Worm (Caenorhabditis elegans) whole organism, late embryonic: Measurements from ENCODE around the gene Y105C5A.15.
A peak's percentile ranks its signal among the peaks of the same experiment; 100 is the strongest.
"Not testable (repeated sequence)": the region's sequence is repeated elsewhere in the genome, so short reads cannot be mapped to it uniquely, and the experiment has no call there.

Experiments
- C08G9.2 ChIP-seq: sonication (generic microtip); optimal IDR thresholded peaks from 2 replicates; lab custom pipeline; 2016; ENCODE audit warnings: mild to moderate bottlenecking, missing genetic modification characterization, moderate library complexity, missing compliant biosample characterization
- F13H6.1 ChIP-seq: sonication (generic microtip); optimal IDR thresholded peaks from 2 replicates; lab custom pipeline; 2016; ENCODE audit warnings: missing genetic modification characterization, missing compliant biosample characterization
- T23F11.4 ChIP-seq: fragments of 200-800 bp; sonication (Bioruptor generic); optimal IDR thresholded peaks from 2 replicates; lab custom pipeline; 2018; ENCODE audit warnings: mild to moderate bottlenecking, missing genetic modification characterization, missing compliant biosample characterization
- Y22D7AL.16 ChIP-seq: sonication (generic microtip); optimal IDR thresholded peaks from 2 replicates; lab custom pipeline; 2016; ENCODE audit warnings: missing genetic modification characterization, missing compliant biosample characterization
- ama-1 ChIP-seq: fragments of 150-350 bp; optimal IDR thresholded peaks from 2 replicates; lab custom pipeline; 2014
- ceh-14 ChIP-seq: sonication (generic microtip); optimal IDR thresholded peaks from 2 replicates; lab custom pipeline; 2016; ENCODE audit warnings: missing genotype, missing genetic modification characterization, missing compliant biosample characterization
- ceh-18 ChIP-seq: sonication (generic microtip); optimal IDR thresholded peaks from 2 replicates; lab custom pipeline; 2016; ENCODE audit warnings: missing genetic modification characterization, missing compliant biosample characterization
- ceh-19 ChIP-seq: fragments of 200-800 bp; sonication (Bioruptor generic); optimal IDR thresholded peaks from 2 replicates; lab custom pipeline; 2018; ENCODE audit warnings: mild to moderate bottlenecking, missing genetic modification characterization, missing compliant biosample characterization
- ceh-22 ChIP-seq: sonication (generic microtip); optimal IDR thresholded peaks from 2 replicates; lab custom pipeline; 2017; ENCODE audit warnings: missing biosample characterization, missing genetic modification characterization
- ceh-24 ChIP-seq: sonication (generic microtip); optimal IDR thresholded peaks from 2 replicates; lab custom pipeline; 2016; ENCODE audit warnings: mild to moderate bottlenecking, missing genetic modification characterization, missing compliant biosample characterization
- ceh-30 ChIP-seq: fragments of 150-350 bp; optimal IDR thresholded peaks from 2 replicates; lab custom pipeline; 2014; ENCODE audit warnings: missing biosample characterization, missing genetic modification characterization
- ceh-31 ChIP-seq: sonication (generic microtip); optimal IDR thresholded peaks from 2 replicates; lab custom pipeline; 2016; ENCODE audit warnings: missing genetic modification characterization, missing compliant biosample characterization
- ceh-34 ChIP-seq: sonication (generic microtip); optimal IDR thresholded peaks from 2 replicates; lab custom pipeline; 2016; ENCODE audit warnings: mild to moderate bottlenecking, missing genetic modification characterization, missing compliant biosample characterization
- ceh-45 ChIP-seq: fragments of 200-800 bp; sonication (Bioruptor generic); IDR thresholded peaks from 2 replicates; pipeline ENCODE4 v1.3.6; 2022; ENCODE audit warnings: missing genetic modification reagents, missing genetic modification characterization, missing compliant biosample characterization
- ceh-48 ChIP-seq: sonication (generic microtip); optimal IDR thresholded peaks from 2 replicates; lab custom pipeline; 2016; ENCODE audit warnings: missing genetic modification characterization, inconsistent platforms, missing compliant biosample characterization
- che-1 ChIP-seq: sonication (generic microtip); optimal IDR thresholded peaks from 2 replicates; lab custom pipeline; 2016; ENCODE audit warnings: mild to moderate bottlenecking, missing genetic modification characterization, missing compliant biosample characterization
- dmd-4 ChIP-seq: sonication (generic microtip); optimal IDR thresholded peaks from 2 replicates; lab custom pipeline; 2016; ENCODE audit warnings: borderline replicate concordance, missing genetic modification characterization, missing compliant biosample characterization
- dve-1 ChIP-seq: sonication (generic microtip); optimal IDR thresholded peaks from 2 replicates; lab custom pipeline; 2017; ENCODE audit warnings: antibody characterized with exemption, mild to moderate bottlenecking, missing genetic modification characterization, missing compliant biosample characterization
- ets-4 ChIP-seq: sonication (generic microtip); optimal IDR thresholded peaks from 2 replicates; lab custom pipeline; 2016; ENCODE audit warnings: missing genetic modification characterization, missing compliant biosample characterization
- fkh-10 ChIP-seq: fragments of 150-350 bp; optimal IDR thresholded peaks from 2 replicates; lab custom pipeline; 2014; ENCODE audit warnings: missing biosample characterization, missing genetic modification reagents, missing genetic modification characterization
- hlh-13 ChIP-seq: fragments of 200-800 bp; sonication (Bioruptor generic); optimal IDR thresholded peaks from 2 replicates; lab custom pipeline; 2018; ENCODE audit warnings: mild to moderate bottlenecking, missing genetic modification characterization, missing compliant biosample characterization
- hlh-30 ChIP-seq: sonication (generic microtip); optimal IDR thresholded peaks from 2 replicates; lab custom pipeline; 2017; ENCODE audit warnings: antibody characterized with exemption, missing genetic modification characterization, missing compliant biosample characterization; ENCODE audit not compliant: insufficient read depth
- lin-11 ChIP-seq: fragments of 200-800 bp; sonication (Bioruptor generic); optimal IDR thresholded peaks from 2 replicates; lab custom pipeline; 2018; ENCODE audit warnings: mild to moderate bottlenecking, missing genetic modification characterization, missing compliant biosample characterization
- nfya-1 ChIP-seq: sonication (generic microtip); optimal IDR thresholded peaks from 2 replicates; lab custom pipeline; 2017; ENCODE audit warnings: missing genetic modification characterization, mild to moderate bottlenecking, missing compliant biosample characterization, antibody characterized with exemption, moderate library complexity
- nhr-11 ChIP-seq: fragments of 150-350 bp; optimal IDR thresholded peaks from 2 replicates; lab custom pipeline; 2014; ENCODE audit warnings: missing biosample characterization, missing genetic modification characterization
- nhr-232 ChIP-seq: sonication (generic microtip); optimal IDR thresholded peaks from 2 replicates; lab custom pipeline; 2016; ENCODE audit warnings: missing genetic modification characterization, missing compliant biosample characterization
- npax-4 ChIP-seq: sonication (generic microtip); optimal IDR thresholded peaks from 2 replicates; lab custom pipeline; 2016; ENCODE audit warnings: missing genetic modification characterization, missing compliant biosample characterization
- pax-1 ChIP-seq: fragments of 150-350 bp; optimal IDR thresholded peaks from 2 replicates; lab custom pipeline; 2014; ENCODE audit warnings: missing biosample characterization, missing genetic modification characterization
- ref-2 ChIP-seq: sonication (generic microtip); optimal IDR thresholded peaks from 2 replicates; lab custom pipeline; 2016; ENCODE audit warnings: missing genetic modification characterization, missing compliant biosample characterization
- rnt-1 ChIP-seq: sonication (generic microtip); optimal IDR thresholded peaks from 2 replicates; lab custom pipeline; 2016; ENCODE audit warnings: missing genetic modification characterization, missing compliant biosample characterization
- sdc-2 ChIP-seq: sonication (generic microtip); optimal IDR thresholded peaks from 2 replicates; lab custom pipeline; 2016; ENCODE audit warnings: missing genotype, missing genetic modification characterization, missing compliant biosample characterization
- syd-9 ChIP-seq: sonication (generic microtip); optimal IDR thresholded peaks from 2 replicates; lab custom pipeline; 2016; ENCODE audit warnings: mild to moderate bottlenecking, missing genetic modification characterization, moderate library complexity, missing compliant biosample characterization
- ttx-3 ChIP-seq: sonication (generic microtip); optimal IDR thresholded peaks from 2 replicates; lab custom pipeline; 2016; ENCODE audit warnings: missing genetic modification reagents, missing genetic modification characterization, missing compliant biosample characterization
- unc-3 ChIP-seq, 2 experiments: fragments of 200-800 bp in 1 of 2; sonication (Bioruptor generic) in 1 of 2; sonication (generic microtip) in 1 of 2; conservative IDR thresholded peaks in 1 of 2; optimal IDR thresholded peaks in 1 of 2; 2 replicates each; pipeline versions ENCODE4 v1.3.6 to Lab custom; 2016 to 2022; ENCODE audit warnings: missing compliant biosample characterization in 2 of 2, missing genetic modification characterization in 2 of 2, missing genetic modification reagents in 1 of 2
- unc-42 ChIP-seq: sonication (generic microtip); optimal IDR thresholded peaks from 2 replicates; lab custom pipeline; 2016; ENCODE audit warnings: missing genotype, missing genetic modification characterization, missing compliant biosample characterization
- unc-55 ChIP-seq: sonication (generic microtip); optimal IDR thresholded peaks from 2 replicates; lab custom pipeline; 2017; ENCODE audit warnings: missing biosample characterization, missing genetic modification reagents, missing genetic modification characterization
- zip-5 ChIP-seq: sonication (generic microtip); optimal IDR thresholded peaks from 2 replicates; lab custom pipeline; 2016; ENCODE audit warnings: missing genetic modification characterization, missing compliant biosample characterization
- ztf-16 ChIP-seq: sonication (generic microtip); optimal IDR thresholded peaks from 2 replicates; lab custom pipeline; 2017; ENCODE audit warnings: missing genetic modification characterization, missing compliant biosample characterization

Gene Y105C5A.15

DNA sequence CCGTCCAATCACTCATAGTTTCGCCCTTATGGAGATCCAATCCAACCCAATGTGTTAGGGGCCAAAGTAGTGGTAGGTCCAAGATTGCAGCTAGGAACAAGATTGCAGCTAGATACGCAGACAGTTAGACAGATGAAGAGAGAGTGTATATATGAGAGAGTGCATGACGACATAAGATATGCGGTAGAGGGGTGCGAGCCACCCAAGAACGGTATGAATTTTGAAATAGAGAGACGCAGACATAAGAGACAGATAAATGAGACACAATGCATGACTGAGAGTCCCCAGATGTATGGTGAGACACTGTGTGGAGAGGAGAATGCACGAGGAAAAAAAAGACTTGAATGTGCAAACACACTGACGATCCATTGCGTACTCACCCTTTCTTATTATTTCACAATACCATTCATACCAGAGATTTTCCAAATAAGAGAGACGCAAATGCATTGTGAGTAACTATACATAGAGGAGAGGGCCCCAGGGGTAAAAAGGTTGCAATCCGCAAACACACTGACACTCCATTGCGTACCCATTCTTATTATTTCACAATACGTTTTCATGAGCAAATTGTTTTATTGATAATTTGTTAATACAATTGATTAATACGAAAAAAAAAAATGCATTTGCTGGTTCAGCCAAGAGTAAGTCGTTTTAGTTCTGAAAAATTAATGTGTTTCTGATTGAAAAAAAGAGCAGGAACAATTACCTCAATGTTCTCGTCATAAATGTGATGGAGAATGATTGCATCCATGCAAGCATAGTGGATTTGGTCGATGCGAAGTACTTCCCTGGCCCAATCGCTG is 42.4 kb upstream of the Y105C5A.15 start, which contains the start of the genes Y105C5A.1268 and Y105C5A.1272 (continued):
- TF ChIP-seq ceh-30 (tag; lab: Kevin White, UChicago) (peak; percentile 33), unc-42 (peak; percentile 88), ama-1 (peak; percentile 39), ets-4 (tag; lab: Kevin White, UChicago) (peak; percentile 17), ref-2 (tag; lab: Kevin White, UChicago) (peak; percentile 37), sdc-2 (tag; lab: Kevin White, UChicago) (peak; percentile 18), nfya-1 (tag; lab: Kevin White, UChicago) (peak; percentile 83), unc-55 (GFP tag; lab: Kevin White, UChicago) (peak; percentile 90), ceh-18 (tag; lab: Kevin White, UChicago) (peak; percentile 71), syd-9 (tag; lab: Kevin White, UChicago) (peak; percentile 12), hlh-30 (tag; lab: Kevin White, UChicago) (peak; percentile 79)

DNA sequence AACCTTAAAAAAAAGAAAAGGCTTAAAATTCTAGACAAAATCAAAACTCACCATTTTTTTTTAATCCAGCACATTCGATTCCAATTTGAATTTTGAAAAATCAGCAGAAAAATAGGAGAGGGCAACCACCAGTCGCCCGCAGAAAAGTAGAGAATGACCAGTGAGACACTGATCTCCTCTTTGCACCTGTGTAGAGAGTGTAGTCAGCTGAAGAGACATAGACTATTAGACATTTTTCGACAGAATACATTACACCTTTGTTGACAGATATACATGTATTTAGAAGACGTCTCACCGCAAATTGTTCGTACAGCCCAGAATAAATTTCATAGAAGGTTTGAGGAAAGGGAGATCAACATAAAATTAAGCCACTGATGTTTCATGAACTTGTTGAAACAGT is 40.8 kb upstream of the Y105C5A.15 start:
- no peak for TF ChIP-seq ceh-48 (tag; lab: Kevin White, UChicago)
- TF ChIP-seq nfya-1 (tag; lab: Kevin White, UChicago), result peak; percentile 2

DNA sequence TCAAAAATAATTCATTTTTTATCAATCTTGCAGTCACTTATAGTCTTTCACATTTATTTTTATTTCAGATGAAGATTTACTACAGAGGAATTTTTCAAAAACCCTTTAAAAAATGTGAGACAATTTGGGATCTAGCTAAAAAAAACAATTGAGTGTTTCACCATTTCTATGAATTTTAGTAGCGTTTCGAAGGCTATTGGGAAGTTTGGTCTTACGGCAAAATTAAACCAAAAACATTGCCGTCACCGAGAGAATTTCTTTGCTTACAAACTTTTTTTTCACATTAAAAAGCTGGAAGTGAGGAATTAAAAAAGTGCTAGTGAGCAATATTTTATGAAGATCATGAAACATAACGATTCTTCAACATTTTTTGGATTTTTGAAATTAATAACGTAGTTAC is 30.6 kb upstream of the Y105C5A.15 start:
- TF ChIP-seq ceh-19 (GFP tag; lab: Kevin White, UChicago) (no peak), che-1 (tag; lab: Kevin White, UChicago) (no peak), ceh-22 (no peak), ama-1 (no peak), ceh-34 (tag; lab: Kevin White, UChicago) (no peak), rnt-1 (tag; lab: Kevin White, UChicago) (no peak), npax-4 (tag; lab: Kevin White, UChicago) (no peak), fkh-10 (GFP tag; lab: Kevin White, UChicago) (no peak), unc-3 (GFP tag; conservative IDR thresholded peaks at IDR 0.05; lab: Robert Waterston, UW) (no peak), unc-3 (tag; optimal IDR thresholded peaks at IDR 0.05; lab: Kevin White, UChicago) (no peak), nfya-1 (tag; lab: Kevin White, UChicago) (no peak)

DNA sequence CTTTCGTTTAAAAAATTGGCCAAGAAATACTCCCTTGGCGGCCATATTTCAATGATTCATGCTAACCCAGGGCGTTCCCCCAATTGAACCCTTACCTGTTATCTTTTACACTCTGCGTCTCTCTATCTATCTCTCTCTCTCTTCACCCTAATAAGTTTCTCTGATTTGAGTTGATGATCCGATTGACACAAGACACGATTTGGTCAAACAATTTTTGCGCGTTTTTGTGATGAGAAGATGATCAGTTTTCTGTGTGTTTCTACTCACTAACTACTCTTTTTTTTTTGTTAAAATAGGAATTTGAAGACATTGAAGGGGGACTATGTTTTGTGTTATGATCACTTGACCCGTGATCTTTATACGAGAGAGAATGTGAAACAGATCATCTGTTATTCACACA is 16.0 kb upstream of the Y105C5A.15 start:
- TF ChIP-seq ceh-31, result no peak
- TF ChIP-seq syd-9 (tag; lab: Kevin White, UChicago), result no peak
- no peak for TF ChIP-seq T23F11.4
- no peak for TF ChIP-seq hlh-30 (tag; lab: Kevin White, UChicago)
- TF ChIP-seq lin-11 (tag; lab: Kevin White, UChicago), result no peak
- no peak for TF ChIP-seq ceh-45 (GFP tag; lab: Robert Waterston, UW)

DNA sequence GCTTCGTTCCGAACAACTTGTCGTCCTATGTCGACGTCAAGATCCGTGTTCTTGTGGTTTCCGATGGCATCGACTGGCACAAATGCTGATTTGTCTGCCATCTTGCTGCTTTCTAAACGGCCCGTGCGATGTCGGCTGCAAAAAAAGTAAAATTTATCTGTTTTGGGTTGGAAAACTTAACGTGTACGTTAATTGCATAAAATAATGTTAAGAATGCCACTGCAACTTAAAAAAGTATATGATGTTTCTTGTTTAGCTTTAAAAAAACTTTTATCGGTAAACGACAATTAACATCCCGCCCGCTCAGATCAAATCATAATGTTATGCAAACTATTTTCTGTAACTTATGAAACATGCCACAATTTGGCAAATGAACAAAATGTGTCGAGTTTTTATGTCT is 7.6 kb upstream of the Y105C5A.15 start, which contains the start of gene Y105C5A.26:
Gene Y105C5A.26, minus strand, starts transcription at position 101 of the 400 bp plus-strand sequence.
- TF ChIP-seq nhr-232, dve-1, ceh-18 (tag; lab: Kevin White, UChicago): not testable (repeated sequence)

DNA sequence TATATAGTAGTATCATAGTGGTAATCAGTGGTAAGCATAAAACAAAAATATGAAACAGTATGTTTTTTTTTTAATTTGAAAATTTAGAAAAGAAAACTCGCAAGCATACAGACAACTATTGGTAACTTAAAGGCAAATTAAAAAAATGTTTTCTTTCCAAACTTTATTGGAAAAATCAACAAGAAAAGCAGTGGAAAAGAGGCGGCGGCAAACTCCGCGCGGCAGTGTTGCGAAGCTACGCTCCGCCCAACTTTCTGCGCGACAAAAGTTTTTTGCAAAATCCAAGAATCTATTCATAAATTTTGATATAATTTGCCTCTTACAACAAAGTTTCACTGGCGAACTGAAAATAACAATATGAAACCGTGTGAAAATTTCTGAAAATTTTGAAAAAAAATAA is 4.5 kb upstream of the Y105C5A.15 start:
- no peak for TF ChIP-seq ttx-3 (tag; lab: Kevin White, UChicago)
- no peak for TF ChIP-seq che-1 (tag; lab: Kevin White, UChicago)
- TF ChIP-seq nhr-232 (tag; lab: Kevin White, UChicago), result no peak
- TF ChIP-seq ztf-16 (tag; lab: Kevin White, UChicago), result no peak
- no peak for TF ChIP-seq pax-1 (tag; lab: Kevin White, UChicago)
- TF ChIP-seq C08G9.2, result no peak
- no peak for TF ChIP-seq unc-42
- no peak for TF ChIP-seq dmd-4 (tag; lab: Kevin White, UChicago)
- TF ChIP-seq zip-5, result no peak
- TF ChIP-seq Y22D7AL.16 (tag; lab: Kevin White, UChicago), result no peak
- TF ChIP-seq hlh-13, result no peak
- TF ChIP-seq ceh-14 (tag; lab: Kevin White, UChicago), result no peak
- TF ChIP-seq nhr-11 (tag; lab: Kevin White, UChicago), result no peak
- no peak for TF ChIP-seq T23F11.4
- no peak for TF ChIP-seq dve-1 (tag; lab: Kevin White, UChicago)
- TF ChIP-seq F13H6.1 (tag; lab: Kevin White, UChicago), result no peak
- TF ChIP-seq syd-9 (tag; lab: Kevin White, UChicago), result no peak
- TF ChIP-seq ets-4 (tag; lab: Kevin White, UChicago), result no peak
- no peak for TF ChIP-seq ceh-24 (tag; lab: Kevin White, UChicago)
